Fruit fly (Drosophila melanogaster): ENCODE measurements around the gene her.

DNA sequence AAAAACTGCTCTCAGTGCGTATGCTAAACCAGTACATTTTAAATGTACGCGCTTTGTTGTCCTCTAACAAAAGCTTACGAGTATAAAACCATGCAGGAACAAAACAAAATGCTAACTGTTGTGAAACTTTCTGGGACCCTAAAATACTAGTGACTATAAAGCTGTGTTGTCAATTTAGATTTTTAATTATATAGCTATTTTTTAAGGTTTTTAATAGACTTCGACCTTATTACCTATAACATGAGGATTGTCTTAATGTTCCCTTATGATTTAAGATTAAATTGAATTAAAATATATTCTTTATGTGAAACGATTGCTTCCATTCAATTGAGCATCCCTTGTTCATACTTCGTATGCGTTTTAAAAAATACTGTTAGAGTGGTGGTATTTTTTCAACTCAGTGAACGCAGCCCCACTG is 20.3 kb upstream of the her start:
- TF ChIP-seq CG8478 (optimal IDR thresholded peaks at IDR 0.05) (no peak), CTCF (optimal IDR thresholded peaks at IDR 0.05) (no peak)

Measured in S2 (cell line).